Fruit fly (Drosophila melanogaster) whole organism, prepupa: ENCODE measurements around the gene CG9184.

Experiments
- Blimp-1 ChIP-seq: fragments of 200-800 bp; sonication (Bioruptor generic); optimal IDR thresholded peaks from 3 replicates; lab custom pipeline; 2017; ENCODE audit warnings: missing biosample characterization, missing genetic modification characterization, mild to moderate bottlenecking, moderate library complexity, missing genetic modification reagents
- CG10631 ChIP-seq: fragments of 200-800 bp; sonication (Bioruptor generic); optimal IDR thresholded peaks from 2 replicates; lab custom pipeline; 2016; ENCODE audit warnings: missing biosample characterization, missing genetic modification characterization
- CG10669 ChIP-seq: fragments of 200-800 bp; sonication (Bioruptor generic); optimal IDR thresholded peaks from 3 replicates; lab custom pipeline; 2018; ENCODE audit warnings: missing biosample characterization, mild to moderate bottlenecking, missing genetic modification characterization, moderate library complexity
- CG11294 ChIP-seq: fragments of 200-800 bp; sonication (Bioruptor generic); IDR thresholded peaks from 2 replicates; pipeline ENCODE4 v1.3.6; 2022; ENCODE audit warnings: missing biosample characterization, missing genetic modification characterization
- CG11762 ChIP-seq: fragments of 200-800 bp; sonication (Bioruptor generic); optimal IDR thresholded peaks from 3 replicates; lab custom pipeline; 2016; ENCODE audit warnings: missing biosample characterization, missing genetic modification characterization; ENCODE audit not compliant: insufficient read depth
- CG11902 ChIP-seq: fragments of 200-800 bp; sonication (Bioruptor generic); optimal IDR thresholded peaks from 3 replicates; lab custom pipeline; 2016; ENCODE audit warnings: missing biosample characterization, missing genetic modification characterization
- CG15336 ChIP-seq: fragments of 200-800 bp; sonication (Bioruptor generic); IDR thresholded peaks from 2 replicates; pipeline ENCODE4 v1.3.6; 2022; ENCODE audit warnings: missing biosample characterization, missing genetic modification characterization
- CG16779 ChIP-seq: fragments of 200-800 bp; sonication (Bioruptor generic); optimal IDR thresholded peaks from 3 replicates; lab custom pipeline; 2017; ENCODE audit warnings: missing biosample characterization, mild to moderate bottlenecking, missing genetic modification characterization
- CG3032 ChIP-seq: fragments of 200-800 bp; optimal IDR thresholded peaks from 2 replicates; lab custom pipeline; 2019; ENCODE audit warnings: missing biosample characterization, mild to moderate bottlenecking, missing genetic modification characterization, moderate library complexity
- CG31627 ChIP-seq: fragments of 200-800 bp; sonication (Bioruptor generic); optimal IDR thresholded peaks from 3 replicates; lab custom pipeline; 2016; ENCODE audit warnings: missing biosample characterization, missing genetic modification characterization
- CG32006 ChIP-seq: fragments of 200-800 bp; sonication (Bioruptor generic); optimal IDR thresholded peaks from 3 replicates; lab custom pipeline; 2017; ENCODE audit warnings: missing biosample characterization, mild to moderate bottlenecking, missing genetic modification characterization
- CG34406 ChIP-seq: fragments of 200-800 bp; sonication (Bioruptor generic); optimal IDR thresholded peaks from 3 replicates; lab custom pipeline; 2016; ENCODE audit warnings: missing biosample characterization, missing genetic modification characterization
- CG3919 ChIP-seq: fragments of 200-800 bp; sonication (Bioruptor generic); optimal IDR thresholded peaks from 3 replicates; lab custom pipeline; 2016; ENCODE audit warnings: missing biosample characterization, missing genetic modification characterization
- CG4318 ChIP-seq: fragments of 200-800 bp; sonication (Bioruptor generic); optimal IDR thresholded peaks from 3 replicates; lab custom pipeline; 2017; ENCODE audit warnings: missing biosample characterization, mild to moderate bottlenecking, missing genetic modification characterization
- CG6276 ChIP-seq: fragments of 200-800 bp; sonication (Bioruptor generic); optimal IDR thresholded peaks from 2 replicates; lab custom pipeline; 2017; ENCODE audit warnings: missing biosample characterization, mild to moderate bottlenecking, missing genetic modification characterization
- CG6808 ChIP-seq: fragments of 200-800 bp; sonication (Bioruptor generic); optimal IDR thresholded peaks from 3 replicates; lab custom pipeline; 2017; ENCODE audit warnings: missing biosample characterization, missing genetic modification characterization, mild to moderate bottlenecking, moderate library complexity, missing genetic modification reagents
- CG6854 ChIP-seq: fragments of 200-800 bp; sonication (Bioruptor generic); optimal IDR thresholded peaks from 2 replicates; lab custom pipeline; 2017; ENCODE audit warnings: missing biosample characterization, mild to moderate bottlenecking, missing genetic modification characterization
- CG7368 ChIP-seq: fragments of 200-800 bp; sonication (Bioruptor generic); optimal IDR thresholded peaks from 3 replicates; lab custom pipeline; 2016; ENCODE audit warnings: missing biosample characterization, missing genetic modification characterization
- CG8119 ChIP-seq: fragments of 200-800 bp; sonication (Bioruptor generic); IDR thresholded peaks from 3 replicates; pipeline ENCODE4 v1.3.6; 2022; ENCODE audit warnings: missing biosample characterization, missing genetic modification characterization
- CG8319 ChIP-seq: fragments of 200-800 bp; sonication (Bioruptor generic); optimal IDR thresholded peaks from 3 replicates; lab custom pipeline; 2016; ENCODE audit warnings: missing biosample characterization, missing genetic modification characterization
- CG8632 ChIP-seq: fragments of 200-800 bp; sonication (Bioruptor generic); optimal IDR thresholded peaks from 3 replicates; lab custom pipeline; 2016; ENCODE audit warnings: missing biosample characterization, missing genetic modification characterization
- Eip78C ChIP-seq: fragments of 200-800 bp; sonication (Bioruptor generic); peaks from one replicate; lab custom pipeline; 2016; ENCODE audit warnings: missing biosample characterization, missing genetic modification characterization
- Eip93F ChIP-seq: fragments of 200-800 bp; sonication (Bioruptor generic); optimal IDR thresholded peaks from 2 replicates; lab custom pipeline; 2016; ENCODE audit warnings: missing biosample characterization, mild to moderate bottlenecking, missing genetic modification characterization
- Ets21C ChIP-seq: fragments of 200-800 bp; sonication (Bioruptor generic); optimal IDR thresholded peaks from 3 replicates; lab custom pipeline; 2016; ENCODE audit warnings: missing biosample characterization, missing genetic modification characterization
- Ets96B ChIP-seq: fragments of 200-800 bp; optimal IDR thresholded peaks from 2 replicates; lab custom pipeline; 2019; ENCODE audit warnings: missing biosample characterization, mild to moderate bottlenecking, missing genetic modification characterization, moderate library complexity
- Gug ChIP-seq: fragments of 200-800 bp; sonication (Bioruptor generic); IDR thresholded peaks from 2 replicates; pipeline ENCODE4 v1.3.6; 2022; ENCODE audit warnings: missing biosample characterization, missing genetic modification characterization
- Hr38 ChIP-seq: sonication (Bioruptor generic); optimal IDR thresholded peaks from 2 replicates; lab custom pipeline; 2016; ENCODE audit warnings: missing biosample characterization, missing genetic modification characterization
- Hr39 ChIP-seq: fragments of 200-800 bp; sonication (Bioruptor generic); optimal IDR thresholded peaks from 2 replicates; lab custom pipeline; 2016; ENCODE audit warnings: missing biosample characterization, missing genetic modification characterization
- Hr4 ChIP-seq: fragments of 200-800 bp; sonication (Bioruptor generic); optimal IDR thresholded peaks from 3 replicates; lab custom pipeline; 2016; ENCODE audit warnings: missing biosample characterization, missing genetic modification characterization
- Met ChIP-seq: fragments of 200-800 bp; sonication (Bioruptor generic); optimal IDR thresholded peaks from 3 replicates; lab custom pipeline; 2016; ENCODE audit warnings: missing biosample characterization, missing genetic modification characterization
- OdsH ChIP-seq: fragments of 200-800 bp; sonication (Bioruptor generic); optimal IDR thresholded peaks from 3 replicates; lab custom pipeline; 2016; ENCODE audit warnings: missing biosample characterization, missing genetic modification characterization
- Smox ChIP-seq: fragments of 200-800 bp; sonication (Bioruptor generic); optimal IDR thresholded peaks from 3 replicates; lab custom pipeline; 2016; ENCODE audit warnings: missing biosample characterization, missing genetic modification characterization
- Sox102F ChIP-seq: fragments of 200-800 bp; sonication (Bioruptor generic); optimal IDR thresholded peaks from 2 replicates; lab custom pipeline; 2016; ENCODE audit warnings: missing biosample characterization, mild to moderate bottlenecking, missing genetic modification characterization
- Sox15 ChIP-seq: fragments of 200-800 bp; sonication (Bioruptor generic); optimal IDR thresholded peaks from 3 replicates; lab custom pipeline; 2016; ENCODE audit warnings: missing biosample characterization, missing genetic modification characterization
- achi ChIP-seq: fragments of 200-800 bp; sonication (Bioruptor generic); optimal IDR thresholded peaks from 3 replicates; lab custom pipeline; 2016; ENCODE audit warnings: missing biosample characterization, missing genetic modification characterization
- acj6 ChIP-seq: fragments of 200-800 bp; sonication (Bioruptor generic); optimal IDR thresholded peaks from 3 replicates; lab custom pipeline; 2016; ENCODE audit warnings: missing biosample characterization, missing genetic modification characterization
- cyc ChIP-seq: fragments of 200-800 bp; sonication (Bioruptor generic); optimal IDR thresholded peaks from 3 replicates; lab custom pipeline; 2016; ENCODE audit warnings: missing biosample characterization, missing genetic modification characterization
- dac ChIP-seq: fragments of 200-800 bp; sonication (Bioruptor generic); optimal IDR thresholded peaks from 2 replicates; lab custom pipeline; 2017; ENCODE audit warnings: missing biosample characterization, mild to moderate bottlenecking, missing genetic modification characterization
- dsx ChIP-seq: fragments of 200-800 bp; optimal IDR thresholded peaks from 3 replicates; lab custom pipeline; 2019; ENCODE audit warnings: missing biosample characterization, mild to moderate bottlenecking, missing genetic modification characterization, moderate library complexity; ENCODE audit not compliant: poor library complexity, severe bottlenecking
- eg ChIP-seq: fragments of 200-800 bp; sonication (Bioruptor generic); IDR thresholded peaks from 3 replicates; pipeline ENCODE4 v1.3.6; 2022; ENCODE audit warnings: missing biosample characterization, missing genetic modification characterization
- fd59A ChIP-seq: fragments of 200-800 bp; sonication (Bioruptor generic); optimal IDR thresholded peaks from 2 replicates; lab custom pipeline; 2017; ENCODE audit warnings: missing biosample characterization, mild to moderate bottlenecking, missing genetic modification characterization, missing genetic modification reagents
- fd85E ChIP-seq: fragments of 200-800 bp; sonication (Bioruptor generic); optimal IDR thresholded peaks from 3 replicates; lab custom pipeline; 2016; ENCODE audit warnings: missing biosample characterization, missing genetic modification characterization
- fkh ChIP-seq: fragments of 200-800 bp; sonication (Bioruptor generic); optimal IDR thresholded peaks from 3 replicates; lab custom pipeline; 2017; ENCODE audit warnings: missing biosample characterization, mild to moderate bottlenecking, missing genetic modification characterization, moderate library complexity
- lz ChIP-seq: fragments of 200-800 bp; sonication (Bioruptor generic); optimal IDR thresholded peaks from 3 replicates; lab custom pipeline; 2016; ENCODE audit warnings: missing biosample characterization, missing genetic modification characterization
- net ChIP-seq: fragments of 200-800 bp; sonication (Bioruptor generic); optimal IDR thresholded peaks from 3 replicates; lab custom pipeline; 2016; ENCODE audit warnings: missing biosample characterization, missing genetic modification characterization
- pdm3 ChIP-seq: fragments of 200-800 bp; sonication (Bioruptor generic); optimal IDR thresholded peaks from 3 replicates; lab custom pipeline; 2016; ENCODE audit warnings: missing biosample characterization, missing genetic modification characterization
- salr ChIP-seq, 2 experiments: fragments of 200-800 bp; sonication (Bioruptor generic); optimal IDR thresholded peaks; 3 replicates each; lab custom pipeline; 2016 to 2018; ENCODE audit warnings: missing biosample characterization in 2 of 2, missing genetic modification characterization in 2 of 2, mild to moderate bottlenecking in 1 of 2
- spab ChIP-seq: fragments of 200-800 bp; sonication (Bioruptor generic); optimal IDR thresholded peaks from 2 replicates; lab custom pipeline; 2017; ENCODE audit warnings: missing biosample characterization, mild to moderate bottlenecking, missing genetic modification characterization, missing genetic modification reagents
- ss ChIP-seq, 2 experiments: fragments of 200-800 bp; sonication (Bioruptor generic); optimal IDR thresholded peaks; 2 replicates in 1 of 2; 3 replicates in 1 of 2; lab custom pipeline; 2017 to 2018; ENCODE audit warnings: mild to moderate bottlenecking in 2 of 2, missing biosample characterization in 2 of 2, missing genetic modification characterization in 2 of 2, moderate library complexity in 1 of 2
- topi ChIP-seq: fragments of 200-800 bp; sonication (Bioruptor generic); optimal IDR thresholded peaks from 3 replicates; lab custom pipeline; 2016; ENCODE audit warnings: missing biosample characterization, missing genetic modification characterization

Gene CG9184

DNA sequence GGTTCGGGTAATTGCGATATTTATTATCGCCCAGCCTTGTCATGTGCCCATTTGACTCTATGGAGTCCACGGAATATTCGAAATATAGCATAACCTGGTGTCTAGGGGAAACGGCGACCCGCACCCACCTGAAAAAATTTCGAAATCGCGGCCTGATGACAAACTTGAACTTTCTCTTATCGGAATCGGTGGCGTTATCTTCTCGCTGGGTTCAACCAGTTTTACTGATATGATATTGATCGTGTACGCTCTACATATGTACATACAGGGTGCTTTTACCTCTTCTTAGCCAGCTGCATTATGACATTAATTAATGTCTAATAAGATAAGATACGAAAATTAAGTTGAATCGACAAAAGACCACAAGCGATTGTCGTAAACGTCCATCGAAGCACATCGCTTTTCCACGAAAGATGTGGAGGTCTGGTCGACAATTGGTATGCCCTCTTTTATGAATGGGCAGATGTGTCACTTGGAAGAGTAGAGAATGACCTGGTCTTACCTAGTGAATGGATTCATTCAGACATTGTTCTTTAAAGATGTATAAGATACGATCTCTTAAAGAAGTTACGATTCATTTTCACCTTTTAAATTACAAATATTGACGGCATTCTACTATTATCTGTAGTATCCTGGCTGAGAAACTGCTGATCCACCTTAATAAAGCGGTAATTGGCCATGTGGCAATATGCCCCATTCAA, 2.2 kb downstream of the CG9184 start:
- TF ChIP-seq CG8319 (no peak), fkh (GFP tag; lab: Kevin White, UChicago) (no peak), fd85E (GFP tag; lab: Kevin White, UChicago) (no peak), cyc (GFP tag; lab: Kevin White, UChicago) (peak; percentile 34), Blimp-1 (no peak), OdsH (GFP tag; lab: Kevin White, UChicago) (peak; percentile 54), Smox (GFP tag; lab: Kevin White, UChicago) (peak; percentile 54), acj6 (GFP tag; lab: Kevin White, UChicago) (peak; percentile 51), CG11762 (GFP tag; lab: Kevin White, UChicago) (peak; percentile 31), CG3919 (GFP tag; lab: Kevin White, UChicago) (peak; percentile 69), net (GFP tag; lab: Kevin White, UChicago) (peak; percentile 36), achi (GFP tag; lab: Kevin White, UChicago) (peak; percentile 55), eg (GFP tag; lab: Robert Waterston, UW) (peak; percentile 26; the same call in 1 of the 3 replicates), Met (GFP tag; lab: Kevin White, UChicago) (peak; percentile 35), Eip78C (GFP tag; lab: Kevin White, UChicago) (peak; percentile 90), CG11294 (GFP tag; lab: Robert Waterston, UW) (no peak), CG3032 (tag; lab: Kevin White, UChicago) (peak; percentile 17), CG31627 (peak; percentile 39), ss (GFP tag; optimal IDR thresholded peaks at IDR 0.05; lab: Kevin White, UChicago) (no peak), CG8119 (peak; percentile 27; the same call in 1 of the 3 replicates), dsx (GFP tag; lab: Kevin White, UChicago) (peak; percentile 13), Gug (GFP tag; lab: Robert Waterston, UW) (peak; percentile 28; the same call in 1 of the 2 replicates), Hr4 (GFP tag; lab: Kevin White, UChicago) (peak; percentile 11), CG4318 (GFP tag; lab: Kevin White, UChicago) (no peak), CG10631 (GFP tag; lab: Kevin White, UChicago) (peak; percentile 34), CG6276 (peak; percentile 16), Hr39 (peak; percentile 48), lz (GFP tag; lab: Kevin White, UChicago) (peak; percentile 55), pdm3 (peak; percentile 60), spab (GFP tag; lab: Kevin White, UChicago) (no peak), CG15336 (GFP tag; lab: Robert Waterston, UW) (peak; percentile 23), CG16779 (peak; percentile 10), Ets96B (tag; lab: Kevin White, UChicago) (peak; percentile 60), salr (GFP tag; optimal IDR thresholded peaks at IDR 0.05; lab: Kevin White, UChicago) (peak in 1 of 2 experiments; percentile 26), Sox15 (GFP tag; lab: Kevin White, UChicago) (peak; percentile 31), CG7368 (GFP tag; lab: Kevin White, UChicago) (no peak), Ets21C (GFP tag; lab: Kevin White, UChicago) (peak; percentile 4), CG6854 (GFP tag; lab: Kevin White, UChicago) (no peak), CG34406 (GFP tag; lab: Kevin White, UChicago) (peak; percentile 35), Sox102F (GFP tag; lab: Kevin White, UChicago) (peak; percentile 69), fd59A (GFP tag; lab: Kevin White, UChicago) (peak; percentile 48), CG10669 (GFP tag; lab: Kevin White, UChicago) (peak; percentile 58), topi (GFP tag; lab: Kevin White, UChicago) (peak; percentile 60), CG8632 (peak; percentile 50), Hr38 (GFP tag; lab: Kevin White, UChicago) (no peak), CG32006 (GFP tag; lab: Kevin White, UChicago) (peak; percentile 60), dac (GFP tag; lab: Kevin White, UChicago) (no peak), Eip93F (GFP tag; lab: Kevin White, UChicago) (no peak), CG6808 (GFP tag; lab: Kevin White, UChicago) (peak; percentile 5), CG11902 (GFP tag; lab: Kevin White, UChicago) (peak; percentile 33)
